Worm (Caenorhabditis elegans) whole organism, L4/young adult: ENCODE measurements around the gene Y49F6A.12.
A peak's percentile ranks its signal among the peaks of the same experiment; 100 is the strongest.

Experiments
- W03F9.2 ChIP-seq: fragments of 150-350 bp; optimal IDR thresholded peaks from 2 replicates; lab custom pipeline; 2014; ENCODE audit warnings: missing biosample characterization, missing genetic modification characterization
- him-1 ChIP-seq: sonication (generic microtip); optimal IDR thresholded peaks from 2 replicates; lab custom pipeline; 2016; ENCODE audit warnings: missing genotype, missing genetic modification reagents, missing genetic modification characterization, missing compliant biosample characterization

DNA sequence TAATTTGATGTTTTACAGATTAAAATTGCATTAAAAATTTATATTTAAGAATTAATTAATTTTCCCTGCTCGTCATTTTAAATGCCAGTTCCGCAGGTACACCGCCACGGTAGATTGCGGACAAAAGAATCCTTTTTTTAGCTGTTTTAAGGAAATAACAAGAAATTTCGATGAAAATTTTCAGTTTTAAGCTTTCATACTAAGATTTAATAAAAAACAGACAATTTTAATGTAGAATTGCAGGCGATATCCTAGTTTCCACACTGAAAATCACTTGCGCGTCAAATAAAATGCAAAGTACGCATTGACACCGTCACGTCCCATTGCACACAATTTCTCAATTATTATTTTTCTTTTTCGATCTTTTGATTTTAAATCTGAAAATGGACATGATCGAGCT, 42.0 kb upstream of the Y49F6A.12 start, which contains the start of gene dnc-3:
- TF ChIP-seq him-1 (tag; lab: Kevin White, UChicago): no peak
- peak; percentile 41 for TF ChIP-seq W03F9.2
